Worm (Caenorhabditis elegans) whole organism, late embryonic: ENCODE results near the gene rps-13.

ENCODE experiments used
- C08G9.2 ChIP-seq: sonication (generic microtip); optimal IDR thresholded peaks from 2 replicates; lab custom pipeline; 2016; ENCODE audit warnings: mild to moderate bottlenecking, missing genetic modification characterization, moderate library complexity, missing compliant biosample characterization
- C38D4.7 ChIP-seq: fragments of 200-800 bp; sonication (Bioruptor generic); optimal IDR thresholded peaks from 2 replicates; lab custom pipeline; 2018; ENCODE audit warnings: mild to moderate bottlenecking, missing genetic modification characterization, moderate library complexity, missing compliant biosample characterization
- ceh-14 ChIP-seq: sonication (generic microtip); optimal IDR thresholded peaks from 2 replicates; lab custom pipeline; 2016; ENCODE audit warnings: missing genotype, missing genetic modification characterization, missing compliant biosample characterization
- ceh-22 ChIP-seq: sonication (generic microtip); optimal IDR thresholded peaks from 2 replicates; lab custom pipeline; 2017; ENCODE audit warnings: missing biosample characterization, missing genetic modification characterization
- ceh-30 ChIP-seq: fragments of 150-350 bp; optimal IDR thresholded peaks from 2 replicates; lab custom pipeline; 2014; ENCODE audit warnings: missing biosample characterization, missing genetic modification characterization
- ceh-34 ChIP-seq: sonication (generic microtip); optimal IDR thresholded peaks from 2 replicates; lab custom pipeline; 2016; ENCODE audit warnings: mild to moderate bottlenecking, missing genetic modification characterization, missing compliant biosample characterization
- ceh-9 ChIP-seq: sonication (generic microtip); optimal IDR thresholded peaks from 2 replicates; lab custom pipeline; 2016; ENCODE audit warnings: mild to moderate bottlenecking, missing genetic modification characterization, inconsistent platforms, missing compliant biosample characterization
- che-1 ChIP-seq: sonication (generic microtip); optimal IDR thresholded peaks from 2 replicates; lab custom pipeline; 2016; ENCODE audit warnings: mild to moderate bottlenecking, missing genetic modification characterization, missing compliant biosample characterization
- dmd-4 ChIP-seq: sonication (generic microtip); optimal IDR thresholded peaks from 2 replicates; lab custom pipeline; 2016; ENCODE audit warnings: borderline replicate concordance, missing genetic modification characterization, missing compliant biosample characterization
- dve-1 ChIP-seq: sonication (generic microtip); optimal IDR thresholded peaks from 2 replicates; lab custom pipeline; 2017; ENCODE audit warnings: antibody characterized with exemption, mild to moderate bottlenecking, missing genetic modification characterization, missing compliant biosample characterization
- elt-4 ChIP-seq: sonication (generic microtip); optimal IDR thresholded peaks from 2 replicates; lab custom pipeline; 2016; ENCODE audit warnings: missing genetic modification characterization, missing compliant biosample characterization
- eyg-1 ChIP-seq: sonication (generic microtip); optimal IDR thresholded peaks from 2 replicates; lab custom pipeline; 2016; ENCODE audit warnings: missing genotype, missing genetic modification characterization, missing compliant biosample characterization
- fax-1 ChIP-seq: sonication (generic microtip); optimal IDR thresholded peaks from 2 replicates; lab custom pipeline; 2016; ENCODE audit warnings: missing genotype, missing genetic modification characterization, missing compliant biosample characterization
- fkh-10 ChIP-seq: fragments of 150-350 bp; optimal IDR thresholded peaks from 2 replicates; lab custom pipeline; 2014; ENCODE audit warnings: missing biosample characterization, missing genetic modification reagents, missing genetic modification characterization
- gmeb-2 ChIP-seq: sonication (generic microtip); optimal IDR thresholded peaks from 2 replicates; lab custom pipeline; 2016; ENCODE audit warnings: missing genetic modification characterization, inconsistent platforms, missing compliant biosample characterization
- hlh-13 ChIP-seq: fragments of 200-800 bp; sonication (Bioruptor generic); optimal IDR thresholded peaks from 2 replicates; lab custom pipeline; 2018; ENCODE audit warnings: mild to moderate bottlenecking, missing genetic modification characterization, missing compliant biosample characterization
- hlh-15 ChIP-seq: sonication (generic microtip); optimal IDR thresholded peaks from 2 replicates; lab custom pipeline; 2016; ENCODE audit warnings: missing genetic modification characterization, missing compliant biosample characterization
- hlh-30 ChIP-seq: sonication (generic microtip); optimal IDR thresholded peaks from 2 replicates; lab custom pipeline; 2017; ENCODE audit warnings: antibody characterized with exemption, missing genetic modification characterization, missing compliant biosample characterization; ENCODE audit not compliant: insufficient read depth
- hlh-6 ChIP-seq: sonication (generic microtip); optimal IDR thresholded peaks from 2 replicates; lab custom pipeline; 2016; ENCODE audit warnings: missing genotype, missing genetic modification characterization, missing compliant biosample characterization
- hlh-8 ChIP-seq: sonication (generic microtip); optimal IDR thresholded peaks from 2 replicates; lab custom pipeline; 2016; ENCODE audit warnings: missing genotype, missing genetic modification characterization, missing compliant biosample characterization
- lin-11 ChIP-seq: fragments of 200-800 bp; sonication (Bioruptor generic); optimal IDR thresholded peaks from 2 replicates; lab custom pipeline; 2018; ENCODE audit warnings: mild to moderate bottlenecking, missing genetic modification characterization, missing compliant biosample characterization
- mec-3 ChIP-seq: sonication (generic microtip); optimal IDR thresholded peaks from 2 replicates; lab custom pipeline; 2016; ENCODE audit warnings: borderline replicate concordance, missing genetic modification characterization, missing compliant biosample characterization
- nfya-1 ChIP-seq: sonication (generic microtip); optimal IDR thresholded peaks from 2 replicates; lab custom pipeline; 2017; ENCODE audit warnings: missing genetic modification characterization, mild to moderate bottlenecking, missing compliant biosample characterization, antibody characterized with exemption, moderate library complexity
- nhr-11 ChIP-seq: fragments of 150-350 bp; optimal IDR thresholded peaks from 2 replicates; lab custom pipeline; 2014; ENCODE audit warnings: missing biosample characterization, missing genetic modification characterization
- nhr-232 ChIP-seq: sonication (generic microtip); optimal IDR thresholded peaks from 2 replicates; lab custom pipeline; 2016; ENCODE audit warnings: missing genetic modification characterization, missing compliant biosample characterization
- pag-3 ChIP-seq: sonication (generic microtip); optimal IDR thresholded peaks from 2 replicates; lab custom pipeline; 2016; ENCODE audit warnings: missing compliant biosample characterization, missing genetic modification characterization, borderline replicate concordance
- pat-9 ChIP-seq: fragments of 200-800 bp; sonication (Bioruptor generic); optimal IDR thresholded peaks from 2 replicates; lab custom pipeline; 2018; ENCODE audit warnings: mild to moderate bottlenecking, missing genetic modification characterization, moderate library complexity, missing compliant biosample characterization
- pha-2 ChIP-seq: sonication (generic microtip); optimal IDR thresholded peaks from 2 replicates; lab custom pipeline; 2017; ENCODE audit warnings: mild to moderate bottlenecking, missing genetic modification characterization, missing compliant biosample characterization
- pros-1 ChIP-seq: fragments of 150-350 bp; optimal IDR thresholded peaks from 2 replicates; lab custom pipeline; 2014; ENCODE audit warnings: missing biosample characterization, missing genetic modification reagents, missing genetic modification characterization
- sox-2 ChIP-seq: fragments of 200-800 bp; sonication (Bioruptor generic); IDR thresholded peaks from 2 replicates; pipeline ENCODE4 v1.3.6; 2022; ENCODE audit warnings: missing genetic modification reagents, missing genetic modification characterization, missing compliant biosample characterization
- sox-4 ChIP-seq: sonication (generic microtip); optimal IDR thresholded peaks from 2 replicates; lab custom pipeline; 2017; ENCODE audit warnings: mild to moderate bottlenecking, missing genetic modification characterization, inconsistent platforms, missing compliant biosample characterization
- syd-9 ChIP-seq: sonication (generic microtip); optimal IDR thresholded peaks from 2 replicates; lab custom pipeline; 2016; ENCODE audit warnings: mild to moderate bottlenecking, missing genetic modification characterization, moderate library complexity, missing compliant biosample characterization
- tbx-2 ChIP-seq: sonication (generic microtip); optimal IDR thresholded peaks from 2 replicates; lab custom pipeline; 2016; ENCODE audit warnings: missing genetic modification characterization, missing compliant biosample characterization
- tbx-7 ChIP-seq: sonication (generic microtip); optimal IDR thresholded peaks from 2 replicates; lab custom pipeline; 2016; ENCODE audit warnings: missing genotype, missing genetic modification characterization, missing compliant biosample characterization
- unc-42 ChIP-seq: sonication (generic microtip); optimal IDR thresholded peaks from 2 replicates; lab custom pipeline; 2016; ENCODE audit warnings: missing genotype, missing genetic modification characterization, missing compliant biosample characterization
- zip-5 ChIP-seq: sonication (generic microtip); optimal IDR thresholded peaks from 2 replicates; lab custom pipeline; 2016; ENCODE audit warnings: missing genetic modification characterization, missing compliant biosample characterization

rps-13 gene

ce11 chrIII:6420995-6421404 is 46.2 kb upstream of the rps-13 start (continued):
- TF ChIP-seq tbx-7 (tag; lab: Kevin White, UChicago) (no peak), sox-2 (GFP tag; lab: Robert Waterston, UW) (no peak), ceh-34 (peak; percentile 27), nhr-11 (tag; lab: Kevin White, UChicago) (no peak), ceh-9 (tag; lab: Kevin White, UChicago) (no peak), ceh-30 (no peak), elt-4 (tag; lab: Kevin White, UChicago) (no peak), mec-3 (tag; lab: Kevin White, UChicago) (no peak), lin-11 (no peak), pat-9 (tag; lab: Kevin White, UChicago) (no peak), ceh-22 (tag; lab: Kevin White, UChicago) (no peak), fax-1 (tag; lab: Kevin White, UChicago) (no peak), hlh-6 (tag; lab: Kevin White, UChicago) (no peak), fkh-10 (GFP tag; lab: Kevin White, UChicago) (no peak), zip-5 (tag; lab: Kevin White, UChicago) (no peak)

ce11 chrIII:6420201-6420600 is 45.4 kb upstream of the rps-13 start:
- TF ChIP-seq pha-2 (tag; lab: Kevin White, UChicago) (no peak), nfya-1 (tag; lab: Kevin White, UChicago) (no peak), dmd-4 (tag; lab: Kevin White, UChicago) (no peak)
- TF ChIP-seq, all 69 proteins: peak for 0

ce11 chrIII:6419409-6419944 is 44.7 kb upstream of the rps-13 start, which contains the start of gene atgl-1:
Gene atgl-1, minus strand, starts transcription at chrIII:6419459.
- TF ChIP-seq C08G9.2 (tag; lab: Kevin White, UChicago), result no peak
- no peak for TF ChIP-seq nhr-232 (tag; lab: Kevin White, UChicago)
- no peak for TF ChIP-seq syd-9
- no peak for TF ChIP-seq hlh-30 (tag; lab: Kevin White, UChicago)
- TF ChIP-seq hlh-13 (GFP tag; lab: Kevin White, UChicago), result no peak
- TF ChIP-seq pha-2 (tag; lab: Kevin White, UChicago), result no peak
- TF ChIP-seq ceh-30, result no peak
- no peak for TF ChIP-seq C38D4.7 (GFP tag; lab: Kevin White, UChicago)
- TF ChIP-seq hlh-15 (tag; lab: Kevin White, UChicago), result no peak
- TF ChIP-seq unc-42 (tag; lab: Kevin White, UChicago), result no peak
- no peak for TF ChIP-seq fax-1 (tag; lab: Kevin White, UChicago)
- TF ChIP-seq zip-5 (tag; lab: Kevin White, UChicago), result no peak

ce11 chrIII:6418254-6418653 is 43.5 kb upstream of the rps-13 start:
- TF ChIP-seq fkh-10 (GFP tag; lab: Kevin White, UChicago), result no peak
- TF ChIP-seq pros-1, result no peak
- no peak for TF ChIP-seq ceh-9 (tag; lab: Kevin White, UChicago)
- TF ChIP-seq hlh-15 (tag; lab: Kevin White, UChicago), result no peak
- TF ChIP-seq che-1 (tag; lab: Kevin White, UChicago), result no peak
- TF ChIP-seq C08G9.2 (tag; lab: Kevin White, UChicago), result no peak
- no peak for TF ChIP-seq hlh-8 (tag; lab: Kevin White, UChicago)
- no peak for TF ChIP-seq sox-4 (tag; lab: Kevin White, UChicago)
- TF ChIP-seq pag-3 (tag; lab: Kevin White, UChicago), result no peak
- TF ChIP-seq gmeb-2, result no peak
- no peak for TF ChIP-seq tbx-7 (tag; lab: Kevin White, UChicago)
- TF ChIP-seq dve-1 (tag; lab: Kevin White, UChicago), result no peak
- TF ChIP-seq sox-2 (GFP tag; lab: Robert Waterston, UW), result no peak
- no peak for TF ChIP-seq hlh-30 (tag; lab: Kevin White, UChicago)
- no peak for TF ChIP-seq tbx-2
- no peak for TF ChIP-seq ceh-14 (tag; lab: Kevin White, UChicago)
- TF ChIP-seq eyg-1 (tag; lab: Kevin White, UChicago), result no peak
- no peak for TF ChIP-seq nfya-1 (tag; lab: Kevin White, UChicago)
- TF ChIP-seq mec-3 (tag; lab: Kevin White, UChicago), result no peak
